Fruit fly (Drosophila melanogaster): ENCODE measurements around the gene CG12880.

- TF ChIP-seq rn (GFP tag; IDR thresholded peaks at IDR 0.05) (no peak), Pif1A (GFP tag; optimal IDR thresholded peaks at IDR 0.05) (no peak), CG34367 (tag; optimal IDR thresholded peaks at IDR 0.05) (no peak), CG12605 (GFP tag; IDR thresholded peaks at IDR 0.05) (no peak), Ets98B (GFP tag; IDR thresholded peaks at IDR 0.05) (no peak), fd96Ca (GFP tag; IDR thresholded peaks at IDR 0.05) (no peak), CG8301 (tag; optimal IDR thresholded peaks at IDR 0.05) (no peak), CG17806 (tag; optimal IDR thresholded peaks at IDR 0.05) (no peak), CG13204 (GFP tag; optimal IDR thresholded peaks at IDR 0.05) (no peak), CG4496 (GFP tag; IDR thresholded peaks at IDR 0.05) (0 out of 3 replicates have a peak, but pooled peaks have one; percentile 23), CG8159 (tag; optimal IDR thresholded peaks at IDR 0.05) (no peak), EcR (GFP tag; optimal IDR thresholded peaks at IDR 0.05) (no peak)
Measured at dm6 chr3R:27699540-27700228, 13.9 kb downstream of the CG12880 start, which contains the start of gene ALiX.
